Worm (Caenorhabditis elegans) whole organism, L3 larva: Measurements from ENCODE around the gene str-220.

Source experiments
- R02D3.7 ChIP-seq: fragments of 150-350 bp; optimal IDR thresholded peaks from 2 replicates; lab custom pipeline; 2014; ENCODE audit warnings: missing biosample characterization, missing genetic modification characterization
- ZK546.5 ChIP-seq: sonication (generic microtip); optimal IDR thresholded peaks from 2 replicates; lab custom pipeline; 2017; ENCODE audit warnings: missing biosample characterization, missing genetic modification characterization
- ama-1 ChIP-seq: fragments of 150-350 bp; optimal IDR thresholded peaks from 2 replicates; lab custom pipeline; 2018
- ceh-28 ChIP-seq: fragments of 150-350 bp; optimal IDR thresholded peaks from 2 replicates; lab custom pipeline; 2014; ENCODE audit warnings: missing biosample characterization, missing genetic modification reagents, missing genetic modification characterization
- ceh-82 ChIP-seq: fragments of 150-350 bp; optimal IDR thresholded peaks from 2 replicates; lab custom pipeline; 2014; ENCODE audit warnings: missing biosample characterization, missing genetic modification characterization
- ceh-9 ChIP-seq: sonication (generic microtip); optimal IDR thresholded peaks from 2 replicates; lab custom pipeline; 2018; ENCODE audit warnings: missing biosample characterization, missing genetic modification characterization
- daf-12 ChIP-seq: fragments of 150-350 bp; optimal IDR thresholded peaks from 2 replicates; lab custom pipeline; 2014; ENCODE audit warnings: missing biosample characterization, missing genetic modification reagents, missing genetic modification characterization
- egl-27 ChIP-seq: sonication (generic microtip); optimal IDR thresholded peaks from 4 replicates; lab custom pipeline; 2017; ENCODE audit warnings: missing biosample characterization, missing genetic modification reagents, missing genetic modification characterization
- egl-5 ChIP-seq: fragments of 150-350 bp; optimal IDR thresholded peaks from 2 replicates; lab custom pipeline; 2017; ENCODE audit warnings: missing biosample characterization, missing genetic modification reagents, missing genetic modification characterization, inconsistent platforms
- elt-1 ChIP-seq: fragments of 150-350 bp; optimal IDR thresholded peaks from 2 replicates; lab custom pipeline; 2014; ENCODE audit warnings: missing biosample characterization, missing genetic modification characterization
- elt-2 ChIP-seq: sonication (generic microtip); optimal IDR thresholded peaks from 2 replicates; lab custom pipeline; 2016; ENCODE audit warnings: missing genetic modification reagents, mild to moderate bottlenecking, missing genetic modification characterization, missing compliant biosample characterization
- elt-3 ChIP-seq, 3 experiments: fragments of 150-350 bp in 1 of 3; sonication (generic microtip) in 2 of 3; optimal IDR thresholded peaks; 2 replicates in 2 of 3; 4 replicates in 1 of 3; lab custom pipeline; 2014 to 2017; ENCODE audit warnings: missing biosample characterization in 3 of 3, missing genetic modification characterization in 3 of 3
- fkh-10 ChIP-seq: sonication (generic microtip); optimal IDR thresholded peaks from 2 replicates; lab custom pipeline; 2017; ENCODE audit warnings: missing biosample characterization, missing genetic modification reagents, missing genetic modification characterization
- fos-1 ChIP-seq: fragments of 150-350 bp; optimal IDR thresholded peaks from 2 replicates; lab custom pipeline; 2014; ENCODE audit warnings: missing biosample characterization, missing genetic modification characterization
- jun-1 ChIP-seq: fragments of 150-350 bp; optimal IDR thresholded peaks from 2 replicates; lab custom pipeline; 2014; ENCODE audit warnings: missing biosample characterization, missing genetic modification reagents, missing genetic modification characterization
- lin-39 ChIP-seq: fragments of 150-350 bp; optimal IDR thresholded peaks from 2 replicates; lab custom pipeline; 2018; ENCODE audit warnings: missing biosample characterization, missing genetic modification reagents, missing genetic modification characterization
- lsy-12 ChIP-seq: sonication (generic microtip); optimal IDR thresholded peaks from 2 replicates; lab custom pipeline; 2016; ENCODE audit warnings: mild to moderate bottlenecking, missing genetic modification characterization, missing compliant biosample characterization
- mdl-1 ChIP-seq: fragments of 150-350 bp; optimal IDR thresholded peaks from 2 replicates; lab custom pipeline; 2014; ENCODE audit warnings: missing biosample characterization, missing genetic modification characterization
- nfya-1 ChIP-seq: sonication (generic microtip); optimal IDR thresholded peaks from 2 replicates; lab custom pipeline; 2017; ENCODE audit warnings: missing genetic modification characterization, mild to moderate bottlenecking, missing compliant biosample characterization, antibody characterized with exemption, moderate library complexity; ENCODE audit not compliant: insufficient read depth
- nhr-11 ChIP-seq: fragments of 150-350 bp; optimal IDR thresholded peaks from 2 replicates; lab custom pipeline; 2014; ENCODE audit warnings: missing biosample characterization, missing genetic modification characterization
- nhr-12 ChIP-seq: fragments of 150-350 bp; optimal IDR thresholded peaks from 2 replicates; lab custom pipeline; 2014; ENCODE audit warnings: missing biosample characterization, missing genetic modification characterization
- nhr-23 ChIP-seq: fragments of 150-350 bp; optimal IDR thresholded peaks from 2 replicates; lab custom pipeline; 2014; ENCODE audit warnings: missing biosample characterization, missing genetic modification reagents, missing genetic modification characterization
- nhr-237 ChIP-seq: fragments of 150-350 bp; optimal IDR thresholded peaks from 2 replicates; lab custom pipeline; 2014; ENCODE audit warnings: missing biosample characterization, missing genetic modification characterization
- nhr-25 ChIP-seq: sonication (generic microtip); optimal IDR thresholded peaks from 2 replicates; lab custom pipeline; 2017; ENCODE audit warnings: missing biosample characterization, missing genetic modification characterization
- nhr-28 ChIP-seq: fragments of 150-350 bp; optimal IDR thresholded peaks from 2 replicates; lab custom pipeline; 2014; ENCODE audit warnings: missing biosample characterization, missing genetic modification characterization
- nhr-43 ChIP-seq: sonication (generic microtip); optimal IDR thresholded peaks from 2 replicates; lab custom pipeline; 2016; ENCODE audit warnings: mild to moderate bottlenecking, missing genetic modification characterization, missing compliant biosample characterization; ENCODE audit not compliant: poor library complexity, severe bottlenecking
- nhr-67 ChIP-seq: fragments of 150-350 bp; optimal IDR thresholded peaks from 2 replicates; lab custom pipeline; 2014; ENCODE audit warnings: missing biosample characterization, missing genetic modification characterization
- nhr-76 ChIP-seq: fragments of 150-350 bp; sonication (generic microtip); optimal IDR thresholded peaks from 5 replicates; lab custom pipeline; 2014; ENCODE audit warnings: missing biosample characterization, missing genetic modification characterization
- nhr-77 ChIP-seq: fragments of 150-350 bp; optimal IDR thresholded peaks from 2 replicates; lab custom pipeline; 2014; ENCODE audit warnings: missing biosample characterization, missing genetic modification characterization
- pha-4 ChIP-seq: fragments of 150-350 bp; optimal IDR thresholded peaks from 2 replicates; lab custom pipeline; 2014; ENCODE audit warnings: missing biosample characterization, missing genetic modification reagents, missing genetic modification characterization
- pqm-1 ChIP-seq: fragments of 150-350 bp; optimal IDR thresholded peaks from 2 replicates; lab custom pipeline; 2017; ENCODE audit warnings: missing biosample characterization, missing genetic modification characterization, inconsistent platforms
- sea-2 ChIP-seq: fragments of 150-350 bp; sonication (generic microtip); optimal IDR thresholded peaks from 4 replicates; lab custom pipeline; 2014; ENCODE audit warnings: missing biosample characterization, missing genetic modification reagents, missing genetic modification characterization
- skn-1 ChIP-seq: fragments of 150-350 bp; optimal IDR thresholded peaks from 2 replicates; lab custom pipeline; 2014; ENCODE audit warnings: missing biosample characterization, missing genetic modification characterization
- snpc-4 ChIP-seq: fragments of 150-350 bp; optimal IDR thresholded peaks from 2 replicates; lab custom pipeline; 2014; ENCODE audit warnings: missing biosample characterization, missing genetic modification characterization
- unc-39 ChIP-seq: sonication (generic microtip); optimal IDR thresholded peaks from 4 replicates; lab custom pipeline; 2017; ENCODE audit warnings: missing biosample characterization, missing genetic modification characterization
- ztf-4 ChIP-seq: fragments of 150-350 bp; optimal IDR thresholded peaks from 2 replicates; lab custom pipeline; 2014; ENCODE audit warnings: missing biosample characterization, missing genetic modification characterization

Gene str-220

ce11 chrIV:7159586-7159985, 11.5 kb downstream of the str-220 start:
- TF ChIP-seq nfya-1 (tag; lab: Kevin White, UChicago) (no peak), ama-1 (lab: Kevin White, UChicago) (no peak), nhr-76 (tag; lab: Kevin White, UChicago) (no peak), R02D3.7 (tag; lab: Kevin White, UChicago) (no peak), nhr-67 (tag; lab: Kevin White, UChicago) (no peak), ztf-4 (no peak), fos-1 (tag; lab: Kevin White, UChicago) (no peak), nhr-23 (tag; lab: Kevin White, UChicago) (no peak), unc-39 (tag; lab: Kevin White, UChicago) (no peak), nhr-77 (no peak), ceh-82 (tag; lab: Kevin White, UChicago) (no peak), snpc-4 (no peak), egl-5 (tag; lab: Kevin White, UChicago) (no peak), nhr-11 (tag; lab: Kevin White, UChicago) (no peak), pha-4 (tag; lab: Kevin White, UChicago) (no peak), daf-12 (tag; lab: Kevin White, UChicago) (no peak), nhr-25 (tag; lab: Kevin White, UChicago) (no peak), ceh-28 (tag; lab: Kevin White, UChicago) (no peak), lin-39 (tag; lab: Kevin White, UChicago) (no peak)
- TF ChIP-seq, all 47 proteins: peak for 0

ce11 chrIV:7158161-7158560, 13.0 kb downstream of the str-220 start:
- no peak for TF ChIP-seq ama-1 (lab: Kevin White, UChicago)
- TF ChIP-seq fos-1 (tag; lab: Kevin White, UChicago) = no peak
- TF ChIP-seq mdl-1 (tag; lab: Kevin White, UChicago) = no peak
- TF ChIP-seq egl-27 (tag; lab: Kevin White, UChicago) = no peak
- TF ChIP-seq, all 47 proteins: peak for 0

- TF ChIP-seq unc-39 (tag; lab: Kevin White, UChicago) (no peak), egl-27 (tag; lab: Kevin White, UChicago) (no peak), pha-4 (tag; lab: Kevin White, UChicago) (no peak), elt-3 (tag; optimal IDR thresholded peaks at IDR 0.05; lab: Kevin White, UChicago) (no peak), nfya-1 (tag; lab: Kevin White, UChicago) (no peak), ZK546.5 (tag; lab: Kevin White, UChicago) (no peak), skn-1 (tag; lab: Kevin White, UChicago) (no peak), ama-1 (lab: Kevin White, UChicago) (no peak), ceh-82 (tag; lab: Kevin White, UChicago) (no peak), nhr-11 (tag; lab: Kevin White, UChicago) (no peak), elt-2 (tag; lab: Kevin White, UChicago) (no peak)
Observed at ce11 chrIV:7156356-7156755, 14.8 kb downstream of the str-220 start, which contains the start of gene maph-9. Gene maph-9, plus strand, starts transcription at chrIV:7156628.

ce11 chrIV:7154356-7154755, 16.8 kb downstream of the str-220 start, which contains the start of gene C34D4.2:
Gene C34D4.2, plus strand, starts transcription at chrIV:7154656.
- TF ChIP-seq fkh-10 (GFP tag; lab: Kevin White, UChicago) = no peak
- no peak for TF ChIP-seq pqm-1
- no peak for TF ChIP-seq skn-1 (tag; lab: Kevin White, UChicago)
- TF ChIP-seq nfya-1 (tag; lab: Kevin White, UChicago) = no peak
- no peak for TF ChIP-seq nhr-12 (tag; lab: Kevin White, UChicago)
- TF ChIP-seq nhr-28 = no peak
- no peak for TF ChIP-seq nhr-77
- TF ChIP-seq ceh-82 (tag; lab: Kevin White, UChicago) = no peak
- TF ChIP-seq elt-1 = no peak
- TF ChIP-seq sea-2 (GFP tag; lab: Kevin White, UChicago) = no peak

- TF ChIP-seq nhr-43 (tag; lab: Kevin White, UChicago) (no peak), elt-1 (no peak), nhr-28 (no peak), ZK546.5 (tag; lab: Kevin White, UChicago) (no peak), nhr-11 (tag; lab: Kevin White, UChicago) (no peak), sea-2 (GFP tag; lab: Kevin White, UChicago) (no peak), lsy-12 (tag; lab: Kevin White, UChicago) (no peak), elt-2 (tag; lab: Kevin White, UChicago) (no peak), ceh-9 (tag; lab: Kevin White, UChicago) (no peak), jun-1 (no peak), fkh-10 (GFP tag; lab: Kevin White, UChicago) (no peak), egl-5 (tag; lab: Kevin White, UChicago) (no peak), nhr-12 (tag; lab: Kevin White, UChicago) (no peak), nhr-237 (tag; lab: Kevin White, UChicago) (no peak), nfya-1 (tag; lab: Kevin White, UChicago) (no peak), ceh-82 (tag; lab: Kevin White, UChicago) (no peak), nhr-76 (tag; lab: Kevin White, UChicago) (no peak)
Observed at ce11 chrIV:7153362-7153761, 17.8 kb downstream of the str-220 start, which contains the start of gene C34D4.3. Gene C34D4.3, plus strand, starts transcription at chrIV:7153662.
